Fruit fly (Drosophila melanogaster) whole organism, adult: Measurements from ENCODE around the gene Spn28B.

Experiments used
- CG11617 ChIP-seq: fragments of 200-800 bp; sonication (Bioruptor generic); optimal IDR thresholded peaks from 2 replicates; lab custom pipeline; 2017; ENCODE audit warnings: mild to moderate bottlenecking, missing biosample characterization, missing genetic modification reagents, missing genetic modification characterization
- CG12768 ChIP-seq: fragments of 200-800 bp; sonication (Bioruptor generic); optimal IDR thresholded peaks from 2 replicates; lab custom pipeline; 2017; ENCODE audit warnings: missing biosample characterization, missing genetic modification characterization, mild to moderate bottlenecking, moderate library complexity, missing genetic modification reagents
- CG14711 ChIP-seq: fragments of 200-800 bp; sonication (Bioruptor generic); optimal IDR thresholded peaks from 2 replicates; lab custom pipeline; 2018; ENCODE audit warnings: missing biosample characterization, mild to moderate bottlenecking, missing genetic modification characterization, moderate library complexity
- CG1620 ChIP-seq: fragments of 200-800 bp; sonication (Bioruptor generic); optimal IDR thresholded peaks from 2 replicates; lab custom pipeline; 2016; ENCODE audit warnings: missing biosample characterization, missing genetic modification characterization
- CG33017 ChIP-seq: fragments of 200-800 bp; sonication (Bioruptor generic); optimal IDR thresholded peaks from 2 replicates; lab custom pipeline; 2018; ENCODE audit warnings: missing biosample characterization, mild to moderate bottlenecking, missing genetic modification characterization, moderate library complexity
- CG5204 ChIP-seq: fragments of 200-800 bp; sonication (Bioruptor generic); optimal IDR thresholded peaks from 2 replicates; lab custom pipeline; 2016; ENCODE audit warnings: missing biosample characterization, missing genetic modification characterization
- CG7045 ChIP-seq: fragments of 200-800 bp; sonication (Bioruptor generic); optimal IDR thresholded peaks from 2 replicates; lab custom pipeline; 2017; ENCODE audit warnings: missing biosample characterization, mild to moderate bottlenecking, missing genetic modification characterization
- CG7101 ChIP-seq: fragments of 200-800 bp; sonication (Bioruptor generic); optimal IDR thresholded peaks from 2 replicates; lab custom pipeline; 2018; ENCODE audit warnings: missing biosample characterization, mild to moderate bottlenecking, missing genetic modification characterization, moderate library complexity
- Clk ChIP-seq: fragments of 200-800 bp; sonication (Bioruptor generic); optimal IDR thresholded peaks from 2 replicates; lab custom pipeline; 2017; ENCODE audit warnings: missing biosample characterization, missing genetic modification characterization
- Crg-1 ChIP-seq: fragments of 200-800 bp; sonication (Bioruptor generic); optimal IDR thresholded peaks from 2 replicates; lab custom pipeline; 2016; ENCODE audit warnings: missing biosample characterization, missing genetic modification characterization
- Hr96 ChIP-seq: fragments of 200-800 bp; sonication (Bioruptor generic); optimal IDR thresholded peaks from 2 replicates; lab custom pipeline; 2016; ENCODE audit warnings: missing biosample characterization, missing genetic modification characterization
- Mnt ChIP-seq: fragments of 200-800 bp; sonication (Bioruptor generic); optimal IDR thresholded peaks from 2 replicates; lab custom pipeline; 2016; ENCODE audit warnings: missing biosample characterization, mild to moderate bottlenecking, missing genetic modification characterization
- bab1 ChIP-seq: fragments of 200-800 bp; sonication (Bioruptor generic); optimal IDR thresholded peaks from 3 replicates; lab custom pipeline; 2019; ENCODE audit warnings: missing biosample characterization, mild to moderate bottlenecking, missing genetic modification characterization, moderate library complexity
- cic ChIP-seq: fragments of 200-800 bp; sonication (Bioruptor generic); optimal IDR thresholded peaks from 2 replicates; lab custom pipeline; 2017; ENCODE audit warnings: missing biosample characterization, mild to moderate bottlenecking, missing genetic modification characterization, moderate library complexity
- cnc ChIP-seq, 2 experiments: fragments of >200 bp; optimal IDR thresholded peaks; 2 replicates each; lab custom pipeline; 2017
- kay ChIP-seq: fragments of 200-800 bp; sonication (Bioruptor generic); peaks from one replicate; lab custom pipeline; 2016; ENCODE audit warnings: missing biosample characterization, missing genetic modification characterization, borderline replicate concordance
- ovo ChIP-seq: fragments of 200-800 bp; sonication (Bioruptor generic); optimal IDR thresholded peaks from 2 replicates; lab custom pipeline; 2016; ENCODE audit warnings: missing biosample characterization, missing genetic modification characterization
- pad ChIP-seq: fragments of 200-800 bp; sonication (Bioruptor generic); optimal IDR thresholded peaks from 3 replicates; lab custom pipeline; 2017; ENCODE audit warnings: missing biosample characterization, missing genetic modification characterization, mild to moderate bottlenecking, moderate library complexity, missing genetic modification reagents
- tj ChIP-seq: fragments of 200-800 bp; sonication (Bioruptor generic); optimal IDR thresholded peaks from 3 replicates; lab custom pipeline; 2017; ENCODE audit warnings: missing biosample characterization, mild to moderate bottlenecking, missing genetic modification characterization, moderate library complexity
- toe ChIP-seq: fragments of 200-800 bp; sonication (Bioruptor generic); optimal IDR thresholded peaks from 2 replicates; lab custom pipeline; 2016; ENCODE audit warnings: missing biosample characterization, missing genetic modification characterization

Spn28B gene

DNA sequence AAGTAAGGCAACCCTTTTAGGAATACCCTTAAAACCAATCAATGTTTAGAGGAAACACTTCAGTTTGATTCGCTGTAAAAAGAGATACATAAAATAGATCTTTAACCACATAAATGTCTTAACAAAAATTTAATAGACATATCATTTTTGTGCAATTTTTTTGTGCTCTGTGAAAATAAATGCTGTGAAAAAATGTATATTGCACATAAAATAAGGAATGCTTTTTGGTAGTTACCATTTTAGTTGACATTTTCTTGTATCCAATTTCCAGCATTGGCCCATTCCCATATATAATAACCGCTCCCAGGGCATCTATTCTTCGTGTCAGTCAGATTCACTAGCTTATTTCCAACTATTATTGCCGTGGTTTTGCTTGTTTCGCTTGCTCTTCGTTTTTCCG lies 30.5 kb downstream of the Spn28B start:
- TF ChIP-seq kay (GFP tag; lab: Kevin White, UChicago), result no peak
- TF ChIP-seq CG7101 (tag; lab: Kevin White, UChicago), result no peak
- TF ChIP-seq CG5204 (GFP tag; lab: Kevin White, UChicago), result no peak
- no peak for TF ChIP-seq Clk (GFP tag; lab: Kevin White, UChicago)
- TF ChIP-seq cic (GFP tag; lab: Kevin White, UChicago), result no peak
- TF ChIP-seq CG33017 (tag; lab: Kevin White, UChicago), result no peak
- no peak for TF ChIP-seq CG14711 (tag; lab: Kevin White, UChicago)
- no peak for TF ChIP-seq ovo (GFP tag; lab: Kevin White, UChicago)
- TF ChIP-seq Hr96, result no peak
- TF ChIP-seq CG1620 (GFP tag; lab: Kevin White, UChicago), result no peak
- TF ChIP-seq Crg-1 (GFP tag; lab: Kevin White, UChicago), result no peak
- TF ChIP-seq pad (GFP tag; lab: Kevin White, UChicago), result no peak
- TF ChIP-seq Mnt, result no peak
- no peak for TF ChIP-seq CG12768 (GFP tag; lab: Kevin White, UChicago)
- no peak for TF ChIP-seq toe

DNA sequence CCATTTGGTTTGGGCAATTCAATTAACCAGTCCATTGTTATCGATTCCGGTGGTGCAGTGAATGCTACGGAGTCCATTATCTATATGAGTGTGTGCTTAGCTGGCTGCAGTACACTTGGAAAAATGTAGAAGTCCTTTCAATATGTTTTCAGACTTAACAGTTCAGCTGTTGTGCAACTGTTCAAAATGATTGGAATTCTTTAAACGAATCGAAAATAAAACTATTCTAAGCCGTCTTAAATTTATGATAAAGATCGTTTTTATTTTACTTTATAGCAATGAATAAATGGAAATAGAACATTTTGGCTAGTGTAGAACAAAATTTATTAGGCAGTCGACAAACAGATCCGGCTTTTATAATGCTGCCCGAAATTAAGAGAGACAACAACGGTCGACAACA lies 35.1 kb downstream of the Spn28B start:
- TF ChIP-seq kay (GFP tag; lab: Kevin White, UChicago) (no peak), bab1 (GFP tag; lab: Kevin White, UChicago) (no peak), CG5204 (GFP tag; lab: Kevin White, UChicago) (no peak)

DNA sequence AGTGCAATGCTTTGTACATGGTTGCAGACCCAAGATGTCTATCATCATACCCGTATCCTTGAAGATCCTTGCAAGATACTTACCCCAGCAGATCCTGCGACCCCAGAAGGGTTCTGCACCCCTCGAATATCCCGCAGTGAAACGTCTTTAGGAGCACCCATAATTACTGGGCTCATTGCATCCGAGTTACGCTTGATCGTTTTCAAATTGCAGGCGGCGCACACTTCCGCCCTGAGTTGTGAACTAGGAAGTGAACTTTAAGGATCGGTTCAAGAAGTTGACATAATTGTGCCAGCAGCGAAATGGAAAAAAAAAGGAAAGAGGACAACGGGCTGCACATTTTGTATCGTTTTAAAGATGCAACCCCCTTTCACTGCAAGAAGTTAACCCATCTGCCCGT lies 36.8 kb downstream of the Spn28B start:
- TF ChIP-seq Crg-1 (GFP tag; lab: Kevin White, UChicago) (no peak), CG7101 (tag; lab: Kevin White, UChicago) (no peak), CG5204 (GFP tag; lab: Kevin White, UChicago) (no peak), Mnt (no peak), kay (GFP tag; lab: Kevin White, UChicago) (no peak), Hr96 (no peak), pad (GFP tag; lab: Kevin White, UChicago) (no peak), CG33017 (tag; lab: Kevin White, UChicago) (no peak), CG11617 (GFP tag; lab: Kevin White, UChicago) (no peak), bab1 (GFP tag; lab: Kevin White, UChicago) (no peak), toe (no peak), CG7045 (GFP tag; lab: Kevin White, UChicago) (no peak), CG14711 (tag; lab: Kevin White, UChicago) (no peak), CG1620 (GFP tag; lab: Kevin White, UChicago) (no peak), cnc (optimal IDR thresholded peaks at IDR 0.05; lab: Kevin White, UChicago) (no peak)

DNA sequence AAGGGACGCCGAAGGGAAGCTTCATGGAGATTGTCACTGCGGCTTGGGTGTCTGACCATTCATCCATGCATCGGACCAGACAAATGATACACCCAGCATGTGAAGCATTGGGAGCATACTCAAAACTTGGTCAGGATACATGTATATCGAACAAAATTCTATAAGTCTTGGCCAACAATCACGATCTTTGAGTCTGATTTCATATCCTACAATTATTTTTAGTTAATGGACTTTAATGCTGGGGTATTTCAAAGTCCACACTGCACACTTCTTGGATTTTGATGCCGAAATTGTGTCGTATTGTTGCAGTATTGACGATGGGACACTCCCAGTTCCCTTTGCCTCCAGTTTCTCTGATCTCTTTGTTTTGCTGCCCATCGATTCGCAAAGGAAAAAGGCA lies 37.5 kb downstream of the Spn28B start:
- no peak for TF ChIP-seq CG14711 (tag; lab: Kevin White, UChicago)
- TF ChIP-seq CG7045 (GFP tag; lab: Kevin White, UChicago), result no peak
- TF ChIP-seq bab1 (GFP tag; lab: Kevin White, UChicago), result no peak
- no peak for TF ChIP-seq Clk (GFP tag; lab: Kevin White, UChicago)
- no peak for TF ChIP-seq ovo (GFP tag; lab: Kevin White, UChicago)
- TF ChIP-seq cic (GFP tag; lab: Kevin White, UChicago), result no peak
- TF ChIP-seq Crg-1 (GFP tag; lab: Kevin White, UChicago), result no peak
- no peak for TF ChIP-seq CG7101 (tag; lab: Kevin White, UChicago)

DNA sequence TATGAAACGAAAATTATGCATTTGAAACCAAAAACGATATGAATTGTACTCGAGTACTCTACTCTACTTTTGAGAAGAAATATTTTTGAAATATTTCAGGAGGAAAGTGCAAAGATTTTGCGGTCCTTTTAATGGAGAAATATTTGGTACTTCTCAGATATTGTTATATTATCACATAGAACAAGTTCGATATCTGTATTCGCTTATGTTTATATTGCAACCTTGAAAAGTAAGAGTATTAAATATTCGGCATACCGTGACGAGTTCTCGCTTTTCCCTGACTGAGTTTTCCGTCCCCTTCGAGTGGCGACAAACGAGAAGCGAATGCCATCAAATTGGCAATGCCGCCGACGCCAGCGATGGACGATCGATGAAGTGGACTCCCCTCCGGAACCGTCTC lies 40.0 kb downstream of the Spn28B start:
- no peak for TF ChIP-seq toe
- TF ChIP-seq Clk (GFP tag; lab: Kevin White, UChicago), result no peak
- no peak for TF ChIP-seq pad (GFP tag; lab: Kevin White, UChicago)
- TF ChIP-seq CG1620 (GFP tag; lab: Kevin White, UChicago), result no peak
- TF ChIP-seq Hr96, result no peak
- TF ChIP-seq CG11617 (GFP tag; lab: Kevin White, UChicago), result no peak
- TF ChIP-seq kay (GFP tag; lab: Kevin White, UChicago), result no peak
- no peak for TF ChIP-seq Mnt
- TF ChIP-seq cnc (optimal IDR thresholded peaks at IDR 0.05; lab: Kevin White, UChicago), result no peak
- TF ChIP-seq cic (GFP tag; lab: Kevin White, UChicago), result no peak
- TF ChIP-seq CG7045 (GFP tag; lab: Kevin White, UChicago), result no peak

DNA sequence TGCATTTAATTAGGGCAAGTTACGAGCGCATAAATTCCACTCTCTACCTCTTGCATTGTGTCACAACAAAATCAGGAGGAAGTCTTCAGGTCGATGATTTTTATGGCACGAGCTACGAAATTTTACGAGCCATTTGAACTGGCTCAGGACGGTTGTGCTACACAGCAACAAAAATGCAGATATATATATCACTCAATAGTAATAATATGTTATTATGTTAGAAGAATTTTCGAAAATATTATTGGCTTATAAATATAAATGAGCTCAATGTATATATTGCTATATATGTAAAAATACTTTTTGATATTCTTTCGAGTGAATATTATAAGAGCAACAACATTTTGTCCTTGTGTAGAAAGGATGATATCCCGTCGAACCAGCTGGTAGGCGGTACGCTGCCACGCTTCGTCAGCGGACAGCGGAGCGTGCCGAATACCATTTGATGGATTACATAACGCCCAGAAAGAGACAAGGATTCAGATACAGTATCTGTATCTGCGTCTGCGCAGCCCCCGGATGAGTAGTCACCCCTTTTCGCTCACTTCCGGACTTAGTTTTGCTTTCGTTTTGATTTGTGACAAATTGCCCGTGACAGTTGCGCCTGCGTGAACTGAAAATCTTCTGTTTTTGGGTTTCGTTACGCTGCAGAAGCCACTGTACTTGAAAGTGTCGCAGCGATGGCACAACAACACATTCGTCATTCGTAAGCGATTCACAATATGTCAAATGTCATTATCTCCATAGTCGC lies 42.5 kb downstream of the Spn28B start:
- TF ChIP-seq Clk (GFP tag; lab: Kevin White, UChicago), result no peak
- TF ChIP-seq kay (GFP tag; lab: Kevin White, UChicago), result peak; percentile 61
- no peak for TF ChIP-seq CG5204 (GFP tag; lab: Kevin White, UChicago)
- TF ChIP-seq CG1620 (GFP tag; lab: Kevin White, UChicago), result no peak
- TF ChIP-seq ovo (GFP tag; lab: Kevin White, UChicago), result no peak

DNA sequence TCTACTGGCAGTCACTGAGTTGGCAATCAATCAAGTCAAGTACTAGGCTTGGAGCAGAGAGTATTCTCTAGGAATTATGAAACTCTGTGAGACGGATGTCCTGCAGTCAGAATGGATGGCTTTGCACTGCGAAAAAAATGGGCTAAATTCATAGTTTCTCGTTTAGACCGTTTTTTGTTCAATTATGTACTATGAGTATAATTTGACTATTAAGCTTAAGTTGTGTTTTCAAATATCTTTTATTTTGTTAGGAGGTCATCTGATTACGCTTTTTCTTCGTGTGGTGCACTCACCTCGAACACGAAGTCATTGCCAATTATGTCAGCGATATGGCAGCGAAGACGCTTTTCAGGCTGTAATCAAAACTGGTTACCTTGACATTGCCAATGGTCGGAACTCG lies 45.8 kb downstream of the Spn28B start:
- no peak for TF ChIP-seq CG33017 (tag; lab: Kevin White, UChicago)
- no peak for TF ChIP-seq kay (GFP tag; lab: Kevin White, UChicago)
- no peak for TF ChIP-seq tj (GFP tag; lab: Kevin White, UChicago)
- no peak for TF ChIP-seq CG7101 (tag; lab: Kevin White, UChicago)
- no peak for TF ChIP-seq bab1 (GFP tag; lab: Kevin White, UChicago)
- no peak for TF ChIP-seq toe
- TF ChIP-seq CG5204 (GFP tag; lab: Kevin White, UChicago), result no peak
- TF ChIP-seq Hr96, result no peak
- TF ChIP-seq Crg-1 (GFP tag; lab: Kevin White, UChicago), result no peak
- no peak for TF ChIP-seq Clk (GFP tag; lab: Kevin White, UChicago)
- TF ChIP-seq CG12768 (GFP tag; lab: Kevin White, UChicago), result no peak
- TF ChIP-seq CG7045 (GFP tag; lab: Kevin White, UChicago), result no peak
- TF ChIP-seq cic (GFP tag; lab: Kevin White, UChicago), result no peak
- no peak for TF ChIP-seq CG14711 (tag; lab: Kevin White, UChicago)
- TF ChIP-seq Mnt, result no peak
- no peak for TF ChIP-seq CG11617 (GFP tag; lab: Kevin White, UChicago)
- no peak for TF ChIP-seq ovo (GFP tag; lab: Kevin White, UChicago)
- no peak for TF ChIP-seq pad (GFP tag; lab: Kevin White, UChicago)
